Worm (Caenorhabditis elegans): Measurements from ENCODE around the gene erd-2.2.

- TF ChIP-seq ama-1 (optimal IDR thresholded peaks at IDR 0.05) (no peak), hmg-4 (GFP tag; optimal IDR thresholded peaks at IDR 0.05) (no peak)
Observed at ce11 chrIII:5869429-5869828, 37.4 kb upstream of the erd-2.2 start, which contains the start of gene F01F1.15.

All from whole organism, early embryonic.